Worm (Caenorhabditis elegans) whole organism, mixed stage, embryonic: ENCODE measurements around the gene F54F7.10.

ENCODE experiments used
- blmp-1 ChIP-seq: fragments of 150-350 bp; optimal IDR thresholded peaks from 2 replicates; lab custom pipeline; 2014; ENCODE audit warnings: missing biosample characterization, missing genetic modification characterization
- elt-1 ChIP-seq: sonication (generic microtip); optimal IDR thresholded peaks from 2 replicates; lab custom pipeline; 2017; ENCODE audit warnings: missing genetic modification characterization, mild to moderate bottlenecking, missing compliant biosample characterization, antibody characterized with exemption, moderate library complexity, borderline replicate concordance; ENCODE audit not compliant: insufficient read depth
- lin-13 ChIP-seq: fragments of 150-350 bp; optimal IDR thresholded peaks from 2 replicates; lab custom pipeline; 2014; ENCODE audit warnings: missing biosample characterization, missing genetic modification characterization
- lsy-2 ChIP-seq: fragments of 150-350 bp; optimal IDR thresholded peaks from 2 replicates; lab custom pipeline; 2014; ENCODE audit warnings: missing biosample characterization, missing genetic modification characterization
- mab-5 ChIP-seq: fragments of 150-350 bp; optimal IDR thresholded peaks from 2 replicates; lab custom pipeline; 2014; ENCODE audit warnings: missing biosample characterization, missing genetic modification characterization
- mep-1 ChIP-seq: fragments of 150-350 bp; optimal IDR thresholded peaks from 2 replicates; lab custom pipeline; 2017; ENCODE audit warnings: missing biosample characterization, missing genetic modification reagents, missing genetic modification characterization, inconsistent platforms
- pha-4 ChIP-seq: fragments of 150-350 bp; optimal IDR thresholded peaks from 2 replicates; lab custom pipeline; 2018; ENCODE audit warnings: missing biosample characterization, missing genetic modification reagents, missing genetic modification characterization

- no peak for TF ChIP-seq pha-4 (tag; lab: Kevin White, UChicago)
- no peak for TF ChIP-seq mab-5 (tag; lab: Kevin White, UChicago)
- no peak for TF ChIP-seq elt-1 (tag; lab: Kevin White, UChicago)
- TF ChIP-seq blmp-1 = no peak
- TF ChIP-seq mep-1 (tag; lab: Kevin White, UChicago) = no peak
- no peak for TF ChIP-seq lin-13 (tag; lab: Kevin White, UChicago)
- no peak for TF ChIP-seq lsy-2 (tag; lab: Kevin White, UChicago)
Observed at ce11 chrX:11854432-11854831, 9.0 kb upstream of the F54F7.10 start.
